Worm (Caenorhabditis elegans): ENCODE data around the gene T11B7.5.

T11B7.5 gene

DNA sequence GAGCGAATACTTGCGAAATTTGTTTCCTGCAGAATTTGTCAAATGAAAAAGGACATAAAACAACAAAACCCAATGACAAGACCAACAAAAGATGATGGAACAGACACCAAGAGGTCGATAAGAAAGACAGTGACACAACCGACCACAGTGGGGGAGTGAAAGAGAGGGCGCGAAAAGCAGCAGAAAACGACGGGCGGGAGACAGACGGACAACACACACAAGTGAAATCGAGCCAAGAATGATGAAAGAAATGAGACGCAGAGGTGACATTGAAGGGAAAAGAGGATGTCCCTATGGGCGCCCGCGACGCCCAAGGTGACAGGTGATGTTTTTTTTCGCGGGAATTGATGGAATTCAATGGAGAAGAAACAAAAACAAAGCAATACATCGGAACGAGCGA lies 10.2 kb upstream of the T11B7.5 start (continued):
- 0 out of 2 replicates have a peak, but pooled peaks have one; percentile 32 for TF ChIP-seq mcd-1 (GFP tag; IDR thresholded peaks at IDR 0.05)
- TF ChIP-seq Y53F4B.3 (GFP tag; IDR thresholded peaks at IDR 0.05): no peak
- TF ChIP-seq madf-6 (GFP tag; IDR thresholded peaks at IDR 0.05): peak; percentile 55; the same call in 1 of the 2 replicates
- TF ChIP-seq sptf-2 (GFP tag; optimal IDR thresholded peaks at IDR 0.05): no peak
- peak; percentile 29; the same call in 1 of the 2 replicates for TF ChIP-seq egrh-3 (GFP tag; IDR thresholded peaks at IDR 0.05)
- TF ChIP-seq lin-54 (GFP tag; optimal IDR thresholded peaks at IDR 0.05): peak; percentile 20
- no peak for TF ChIP-seq F52B5.7 (tag; optimal IDR thresholded peaks at IDR 0.05)
- peak; percentile 38 for TF ChIP-seq lin-40 (tag; optimal IDR thresholded peaks at IDR 0.05)
- no peak for TF ChIP-seq ztf-3 (GFP tag; optimal IDR thresholded peaks at IDR 0.05)
- TF ChIP-seq unc-130 (GFP tag; optimal IDR thresholded peaks at IDR 0.05): no peak
- TF ChIP-seq let-607 (tag; optimal IDR thresholded peaks at IDR 0.05): peak; percentile 74 to 90
- no peak for TF ChIP-seq lir-1 (GFP tag; conservative IDR thresholded peaks at IDR 0.05)
- peak; percentile 33 for TF ChIP-seq snpc-1.3 (tag; optimal IDR thresholded peaks at IDR 0.05; ENCODE audit: insufficient read depth)
- TF ChIP-seq T26A5.8 (tag; optimal IDR thresholded peaks at IDR 0.05): no peak
- no peak for TF ChIP-seq Y79H2A.3 (GFP tag; conservative IDR thresholded peaks at IDR 0.05)
- TF ChIP-seq bed-2 (GFP tag; IDR thresholded peaks at IDR 0.05): no peak
- no peak for TF ChIP-seq bed-1 (GFP tag; IDR thresholded peaks at IDR 0.05)
- no peak for TF ChIP-seq sdz-38 (tag; optimal IDR thresholded peaks at IDR 0.05)
- TF ChIP-seq chd-7 (tag; optimal IDR thresholded peaks at IDR 0.05): no peak
- TF ChIP-seq somi-1 (GFP tag; optimal IDR thresholded peaks at IDR 0.05): peak; percentile 44
- no peak for TF ChIP-seq akir-1 (GFP tag; optimal IDR thresholded peaks at IDR 0.05)
- TF ChIP-seq aptf-3 (GFP tag; IDR thresholded peaks at IDR 0.05): no peak
- peak; percentile 16 for TF ChIP-seq athp-1 (tag; optimal IDR thresholded peaks at IDR 0.05)
- no peak for TF ChIP-seq pbrm-1 (GFP tag; IDR thresholded peaks at IDR 0.05)
- no peak for TF ChIP-seq F49E8.2 (tag; optimal IDR thresholded peaks at IDR 0.05; ENCODE audit: insufficient read depth)
- no peak for TF ChIP-seq die-1 (tag; optimal IDR thresholded peaks at IDR 0.05)
- no peak for TF ChIP-seq ama-1 (optimal IDR thresholded peaks at IDR 0.05)
- TF ChIP-seq ama-1 (GFP tag; optimal IDR thresholded peaks at IDR 0.05): no peak
- no peak for TF ChIP-seq nfya-1 (tag; optimal IDR thresholded peaks at IDR 0.05; ENCODE audit: borderline replicate concordance, insufficient read depth)
- TF ChIP-seq ztf-22 (GFP tag; optimal IDR thresholded peaks at IDR 0.05): no peak
- TF ChIP-seq ceh-58 (GFP tag; IDR thresholded peaks at IDR 0.05): no peak
- peak; percentile 12 for TF ChIP-seq tbp1 (GFP tag; optimal IDR thresholded peaks at IDR 0.05)
- no peak for TF ChIP-seq ceh-40 (GFP tag; IDR thresholded peaks at IDR 0.05)
- no peak for TF ChIP-seq him-1 (tag; optimal IDR thresholded peaks at IDR 0.05)
- TF ChIP-seq attf-3 (GFP tag; conservative IDR thresholded peaks at IDR 0.05): peak; percentile 23; the same call in 1 of the 2 replicates
- TF ChIP-seq lin-26 (GFP tag; IDR thresholded peaks at IDR 0.05): no peak
- no peak for TF ChIP-seq tlf-1 (GFP tag; optimal IDR thresholded peaks at IDR 0.05)
- no peak for TF ChIP-seq F55B11.4 (tag; optimal IDR thresholded peaks at IDR 0.05; ENCODE audit: borderline replicate concordance, insufficient read depth)
- TF ChIP-seq ztf-25 (GFP tag; IDR thresholded peaks at IDR 0.05): no peak
- TF ChIP-seq lsy-27 (tag; optimal IDR thresholded peaks at IDR 0.05; ENCODE audit: borderline replicate concordance, insufficient read depth): no peak
- TF ChIP-seq F37B4.10 (GFP tag; IDR thresholded peaks at IDR 0.05): no peak
- TF ChIP-seq ztf-26 (tag; optimal IDR thresholded peaks at IDR 0.05): peak; percentile 67
- no peak for TF ChIP-seq F10E7.11 (tag; optimal IDR thresholded peaks at IDR 0.05)
- TF ChIP-seq zim-3 (tag; optimal IDR thresholded peaks at IDR 0.05): no peak
- no peak for TF ChIP-seq T07F8.4 (tag; optimal IDR thresholded peaks at IDR 0.05)
- TF ChIP-seq nfya-2 (GFP tag; IDR thresholded peaks at IDR 0.05): no peak
- TF ChIP-seq lsl-1 (GFP tag; optimal IDR thresholded peaks at IDR 0.05): no peak
- TF ChIP-seq pha-4 (tag; optimal IDR thresholded peaks at IDR 0.05): no peak
- no peak for TF ChIP-seq dpl-1 (GFP tag; optimal IDR thresholded peaks at IDR 0.05)

Measured in whole organism, young adult.